Worm (Caenorhabditis elegans): ENCODE data around the gene Y13C8A.1.

Gene Y13C8A.1

DNA sequence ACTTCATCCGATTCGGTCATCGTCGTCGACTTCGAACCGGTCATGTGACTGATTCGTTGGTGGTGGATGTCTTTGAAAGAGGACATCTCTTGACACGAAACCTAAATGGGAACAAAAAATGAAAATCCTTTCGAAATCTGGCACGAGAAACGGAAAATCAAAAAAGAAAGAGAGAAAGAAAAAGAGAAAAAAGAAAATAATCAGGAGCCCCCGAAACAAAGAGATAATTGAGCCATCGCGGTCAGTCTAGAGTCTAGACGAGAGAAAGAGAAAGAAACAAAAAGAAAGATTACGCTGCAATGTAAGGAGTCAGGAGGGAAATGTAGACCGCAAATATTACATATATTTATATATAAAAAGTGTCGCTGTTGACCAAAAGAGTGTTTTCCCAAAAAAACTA is 14.6 kb upstream of the Y13C8A.1 start, which contains the start of gene aakg-2:
Gene aakg-2, minus strand, starts transcription at position 101 of the 400 bp plus-strand sequence.
- TF ChIP-seq skn-1 (tag; optimal IDR thresholded peaks at IDR 0.05): no peak

ce11 chrX:16871355-16871754 is 12.2 kb upstream of the Y13C8A.1 start:
- TF ChIP-seq nhr-23 (tag; optimal IDR thresholded peaks at IDR 0.05): no peak
- TF ChIP-seq ceh-16 (tag; optimal IDR thresholded peaks at IDR 0.05): no peak
- TF ChIP-seq alr-1 (tag; optimal IDR thresholded peaks at IDR 0.05): no peak
- TF ChIP-seq sem-4 (tag; optimal IDR thresholded peaks at IDR 0.05): peak; percentile 27
- TF ChIP-seq ztf-11 (tag; optimal IDR thresholded peaks at IDR 0.05): no peak
- no peak for TF ChIP-seq F13H6.1 (tag; optimal IDR thresholded peaks at IDR 0.05)
- TF ChIP-seq mdl-1 (tag; optimal IDR thresholded peaks at IDR 0.05): peak in 1 of 2 experiments; percentile 50
- TF ChIP-seq ztf-4 (tag; optimal IDR thresholded peaks at IDR 0.05): no peak
- TF ChIP-seq zag-1 (tag; optimal IDR thresholded peaks at IDR 0.05): no peak
- TF ChIP-seq dmd-4 (tag; optimal IDR thresholded peaks at IDR 0.05): no peak
- TF ChIP-seq nhr-25 (tag; optimal IDR thresholded peaks at IDR 0.05): peak; percentile 69
- peak; percentile 35 for TF ChIP-seq sma-3 (GFP tag; optimal IDR thresholded peaks at IDR 0.05)
- no peak for TF ChIP-seq lin-11 (tag; optimal IDR thresholded peaks at IDR 0.05)
- TF ChIP-seq ztf-1 (GFP tag; conservative IDR thresholded peaks at IDR 0.05): no peak
- no peak for TF ChIP-seq elt-3 (tag; optimal IDR thresholded peaks at IDR 0.05)
- TF ChIP-seq gmeb-1 (tag; optimal IDR thresholded peaks at IDR 0.05): no peak
- no peak for TF ChIP-seq unc-55 (GFP tag; optimal IDR thresholded peaks at IDR 0.05)
- no peak for TF ChIP-seq nhr-10 (tag; optimal IDR thresholded peaks at IDR 0.05)
- TF ChIP-seq mbf-1 (tag; optimal IDR thresholded peaks at IDR 0.05): no peak
- TF ChIP-seq ama-1 (optimal IDR thresholded peaks at IDR 0.05): no peak
- TF ChIP-seq R02D3.7 (tag; optimal IDR thresholded peaks at IDR 0.05): no peak
- no peak for TF ChIP-seq skn-1 (tag; optimal IDR thresholded peaks at IDR 0.05)
- peak; percentile 80 for TF ChIP-seq blmp-1 (tag; optimal IDR thresholded peaks at IDR 0.05; ENCODE audit: insufficient read depth)
- TF ChIP-seq aly-2 (tag; optimal IDR thresholded peaks at IDR 0.05): no peak
- TF ChIP-seq nhr-77 (tag; optimal IDR thresholded peaks at IDR 0.05): no peak
- TF ChIP-seq unc-39 (tag; optimal IDR thresholded peaks at IDR 0.05): no peak
- peak; percentile 1 for TF ChIP-seq crh-2 (tag; optimal IDR thresholded peaks at IDR 0.05)
- no peak for TF ChIP-seq egl-27 (tag; optimal IDR thresholded peaks at IDR 0.05)
- TF ChIP-seq nhr-11 (tag; optimal IDR thresholded peaks at IDR 0.05): no peak
- no peak for TF ChIP-seq snpc-4 (tag; optimal IDR thresholded peaks at IDR 0.05)
- TF ChIP-seq peb-1 (tag; optimal IDR thresholded peaks at IDR 0.05): no peak
- TF ChIP-seq ZK546.5 (tag; optimal IDR thresholded peaks at IDR 0.05): no peak
- peak; percentile 80 for TF ChIP-seq sma-9 (GFP tag; optimal IDR thresholded peaks at IDR 0.05)
- TF ChIP-seq sma-9 (tag; optimal IDR thresholded peaks at IDR 0.05): no peak
- no peak for TF ChIP-seq elt-1 (tag; optimal IDR thresholded peaks at IDR 0.05)
- no peak for TF ChIP-seq nhr-12 (tag; optimal IDR thresholded peaks at IDR 0.05)
- no peak for TF ChIP-seq lsy-2 (tag; optimal IDR thresholded peaks at IDR 0.05)
- TF ChIP-seq nhr-237 (tag; optimal IDR thresholded peaks at IDR 0.05): no peak
- no peak for TF ChIP-seq C34F6.9 (tag; optimal IDR thresholded peaks at IDR 0.05)
- peak; percentile 45 for TF ChIP-seq fos-1 (tag; optimal IDR thresholded peaks at IDR 0.05)
- TF ChIP-seq nhr-21 (tag; optimal IDR thresholded peaks at IDR 0.05): peak; percentile 56
- no peak for TF ChIP-seq unc-62 (GFP tag; optimal IDR thresholded peaks at IDR 0.05)
- no peak for TF ChIP-seq lin-13 (GFP tag; optimal IDR thresholded peaks at IDR 0.05)
- TF ChIP-seq mab-5 (tag; optimal IDR thresholded peaks at IDR 0.05): no peak
- no peak for TF ChIP-seq nhr-129 (tag; optimal IDR thresholded peaks at IDR 0.05)
- TF ChIP-seq nhr-6 (tag; optimal IDR thresholded peaks at IDR 0.05): no peak
- no peak for TF ChIP-seq ceh-82 (tag; optimal IDR thresholded peaks at IDR 0.05)
- TF ChIP-seq Y55F3AM.14 (GFP tag; optimal IDR thresholded peaks at IDR 0.05): no peak
- TF ChIP-seq lin-39 (tag; optimal IDR thresholded peaks at IDR 0.05): no peak

All from whole organism, L2 larva.